Worm (Caenorhabditis elegans) whole organism, midembryonic: ENCODE data around the gene srb-3.

Experiments used
- flt-1 ChIP-seq: fragments of 200-800 bp; sonication (Bioruptor generic); IDR thresholded peaks from 2 replicates; pipeline ENCODE4 v1.3.6; 2022; ENCODE audit warnings: missing genetic modification characterization, missing compliant biosample characterization
- med-1 ChIP-seq: sonication (generic microtip); optimal IDR thresholded peaks from 2 replicates; lab custom pipeline; 2017; ENCODE audit warnings: missing genetic modification characterization, mild to moderate bottlenecking, missing compliant biosample characterization, antibody characterized with exemption, missing genetic modification reagents; ENCODE audit not compliant: insufficient read depth
- ref-1 ChIP-seq: fragments of 200-800 bp; sonication (Bioruptor generic); conservative IDR thresholded peaks from 2 replicates; pipeline ENCODE4 v1.3.6; 2022; ENCODE audit warnings: missing genetic modification reagents, missing genetic modification characterization, missing compliant biosample characterization
- ztf-23 ChIP-seq: fragments of 200-800 bp; sonication (Bioruptor generic); IDR thresholded peaks from 2 replicates; pipeline ENCODE4 v1.3.6; 2022; ENCODE audit warnings: missing genetic modification reagents, missing genetic modification characterization, missing compliant biosample characterization

DNA sequence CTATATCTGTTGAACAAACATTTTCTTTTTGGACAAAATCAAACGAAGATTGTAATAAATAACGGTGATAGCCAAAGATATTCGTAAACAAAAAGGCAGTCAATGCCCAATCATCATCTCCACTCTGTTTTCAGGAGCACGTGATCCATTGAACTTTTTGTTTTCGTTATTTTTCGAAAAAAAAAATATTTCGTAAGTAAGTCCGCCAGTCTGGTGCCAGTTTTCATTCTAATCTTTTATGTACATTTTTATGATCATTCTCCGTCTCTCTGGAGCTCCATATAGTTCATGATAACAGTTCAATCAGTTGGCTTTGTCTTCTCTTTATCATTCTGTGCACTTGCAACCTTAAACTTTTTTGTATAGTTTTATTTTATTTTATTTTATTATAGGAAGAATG is 36.3 kb upstream of the srb-3 start, which contains the start of gene ampd-1:
- TF ChIP-seq ztf-23 (GFP tag; lab: Robert Waterston, UW), result no peak
- TF ChIP-seq ref-1 (GFP tag; lab: Robert Waterston, UW), result no peak
- TF ChIP-seq med-1 (GFP tag; lab: Kevin White, UChicago), result no peak
- no peak for TF ChIP-seq flt-1 (GFP tag; lab: Robert Waterston, UW)
